Fruit fly (Drosophila melanogaster) whole organism, prepupa: Measurements from ENCODE around the gene msl-2.
A peak's percentile ranks its signal among the peaks of the same experiment; 100 is the strongest.

ENCODE experiments used
- CG10631 ChIP-seq: fragments of 200-800 bp; sonication (Bioruptor generic); optimal IDR thresholded peaks from 2 replicates; lab custom pipeline; 2016; ENCODE audit warnings: missing biosample characterization, missing genetic modification characterization
- CG16779 ChIP-seq: fragments of 200-800 bp; sonication (Bioruptor generic); optimal IDR thresholded peaks from 3 replicates; lab custom pipeline; 2017; ENCODE audit warnings: missing biosample characterization, mild to moderate bottlenecking, missing genetic modification characterization
- CG8319 ChIP-seq: fragments of 200-800 bp; sonication (Bioruptor generic); optimal IDR thresholded peaks from 3 replicates; lab custom pipeline; 2016; ENCODE audit warnings: missing biosample characterization, missing genetic modification characterization
- Ets96B ChIP-seq: fragments of 200-800 bp; optimal IDR thresholded peaks from 2 replicates; lab custom pipeline; 2019; ENCODE audit warnings: missing biosample characterization, mild to moderate bottlenecking, missing genetic modification characterization, moderate library complexity
- Met ChIP-seq: fragments of 200-800 bp; sonication (Bioruptor generic); optimal IDR thresholded peaks from 3 replicates; lab custom pipeline; 2016; ENCODE audit warnings: missing biosample characterization, missing genetic modification characterization
- achi ChIP-seq: fragments of 200-800 bp; sonication (Bioruptor generic); optimal IDR thresholded peaks from 3 replicates; lab custom pipeline; 2016; ENCODE audit warnings: missing biosample characterization, missing genetic modification characterization

dm6 chr2L:3482037-3482436 is 16.1 kb upstream of the msl-2 start:
- no peak for TF ChIP-seq Ets96B
- TF ChIP-seq Met = no peak
- TF ChIP-seq CG8319 (GFP tag; lab: Kevin White, UChicago) = no peak
- no peak for TF ChIP-seq CG10631 (GFP tag; lab: Kevin White, UChicago)
- TF ChIP-seq CG16779 (tag; lab: Kevin White, UChicago) = no peak
- TF ChIP-seq achi (GFP tag; lab: Kevin White, UChicago) = peak; percentile 35
